Worm (Caenorhabditis elegans) whole organism, young adult: ENCODE data around the gene F13H10.3.

ENCODE experiments used
- B0019.2 ChIP-seq: fragments of 200-800 bp; sonication (Bioruptor generic); conservative IDR thresholded peaks from 2 replicates; pipeline ENCODE4 v1.3.6; 2022; ENCODE audit warnings: missing genetic modification reagents, missing genetic modification characterization, missing compliant biosample characterization
- B0261.1 ChIP-seq: sonication (generic microtip); optimal IDR thresholded peaks from 2 replicates; lab custom pipeline; 2016; ENCODE audit warnings: mild to moderate bottlenecking, missing genetic modification characterization, moderate library complexity, missing compliant biosample characterization
- B0336.3 ChIP-seq: fragments of 200-800 bp; sonication (Bioruptor generic); IDR thresholded peaks from 2 replicates; pipeline ENCODE4 v1.3.6; 2022; ENCODE audit warnings: missing genetic modification characterization, missing compliant biosample characterization
- F23B12.7 ChIP-seq: sonication (generic microtip); optimal IDR thresholded peaks from 2 replicates; lab custom pipeline; 2017; ENCODE audit warnings: missing genetic modification characterization, mild to moderate bottlenecking, missing compliant biosample characterization, antibody characterized with exemption, moderate library complexity; ENCODE audit not compliant: insufficient read depth
- F49E8.2 ChIP-seq: sonication (generic microtip); optimal IDR thresholded peaks from 3 replicates; lab custom pipeline; 2017; ENCODE audit warnings: missing genetic modification characterization, mild to moderate bottlenecking, missing compliant biosample characterization, antibody characterized with exemption, moderate library complexity; ENCODE audit not compliant: insufficient read depth
- F55B11.4 ChIP-seq: sonication (generic microtip); optimal IDR thresholded peaks from 2 replicates; lab custom pipeline; 2016; ENCODE audit warnings: missing compliant biosample characterization, missing genetic modification characterization, borderline replicate concordance; ENCODE audit not compliant: insufficient read depth
- K11D2.4 ChIP-seq: fragments of 200-800 bp; sonication (Bioruptor generic); IDR thresholded peaks from 2 replicates; pipeline ENCODE4 v1.3.6; 2022; ENCODE audit warnings: missing genetic modification reagents, missing genetic modification characterization, missing compliant biosample characterization
- aptf-3 ChIP-seq: fragments of 200-800 bp; sonication (Bioruptor generic); IDR thresholded peaks from 2 replicates; pipeline ENCODE4 v1.3.6; 2022; ENCODE audit warnings: missing genetic modification characterization, missing compliant biosample characterization
- atf-7 ChIP-seq: sonication (generic microtip); optimal IDR thresholded peaks from 2 replicates; lab custom pipeline; 2017; ENCODE audit warnings: mild to moderate bottlenecking, missing genetic modification characterization, missing compliant biosample characterization
- athp-1 ChIP-seq: sonication (generic microtip); optimal IDR thresholded peaks from 2 replicates; lab custom pipeline; 2017; ENCODE audit warnings: mild to moderate bottlenecking, missing genetic modification characterization, missing compliant biosample characterization
- attf-3 ChIP-seq: fragments of 200-800 bp; sonication (Bioruptor generic); conservative IDR thresholded peaks from 2 replicates; pipeline ENCODE4 v1.3.6; 2022; ENCODE audit warnings: missing genetic modification reagents, missing genetic modification characterization, missing compliant biosample characterization
- bed-1 ChIP-seq: fragments of 200-800 bp; sonication (Bioruptor generic); IDR thresholded peaks from 2 replicates; pipeline ENCODE4 v1.3.6; 2022; ENCODE audit warnings: missing genetic modification reagents, missing genetic modification characterization, missing compliant biosample characterization
- ccch-3 ChIP-seq: fragments of 200-800 bp; sonication (Bioruptor generic); optimal IDR thresholded peaks from 2 replicates; lab custom pipeline; 2018; ENCODE audit warnings: mild to moderate bottlenecking, missing genetic modification characterization, missing compliant biosample characterization
- cebp-1 ChIP-seq, 2 experiments: fragments of 200-800 bp in 1 of 2; sonication (Bioruptor generic) in 1 of 2; sonication (generic microtip) in 1 of 2; IDR thresholded peaks in 1 of 2; optimal IDR thresholded peaks in 1 of 2; 2 replicates each; pipeline versions ENCODE4 v1.3.6 to Lab custom; 2017 to 2022; ENCODE audit warnings: missing compliant biosample characterization in 2 of 2, missing genetic modification characterization in 2 of 2, mild to moderate bottlenecking in 1 of 2, missing genetic modification reagents in 1 of 2, moderate library complexity in 1 of 2
- cebp-2 ChIP-seq: fragments of 200-800 bp; sonication (Bioruptor generic); IDR thresholded peaks from 2 replicates; pipeline ENCODE4 v1.3.6; 2022; ENCODE audit warnings: missing genetic modification characterization, missing compliant biosample characterization
- ceh-100 ChIP-seq: fragments of 200-800 bp; sonication (Bioruptor generic); IDR thresholded peaks from 2 replicates; pipeline ENCODE4 v1.3.6; 2022; ENCODE audit warnings: missing genetic modification reagents, missing genetic modification characterization, missing compliant biosample characterization
- ceh-27 ChIP-seq: fragments of 200-800 bp; sonication (Bioruptor generic); optimal IDR thresholded peaks from 2 replicates; lab custom pipeline; 2018; ENCODE audit warnings: mild to moderate bottlenecking, missing genetic modification characterization, moderate library complexity, missing compliant biosample characterization
- ceh-40 ChIP-seq: fragments of 200-800 bp; sonication (Bioruptor generic); IDR thresholded peaks from 2 replicates; pipeline ENCODE4 v1.3.6; 2022; ENCODE audit warnings: missing genetic modification characterization, missing compliant biosample characterization
- ceh-58 ChIP-seq: fragments of 200-800 bp; sonication (Bioruptor generic); IDR thresholded peaks from 2 replicates; pipeline ENCODE4 v1.3.6; 2022; ENCODE audit warnings: missing genetic modification characterization, missing compliant biosample characterization
- ceh-79 ChIP-seq: sonication (generic microtip); optimal IDR thresholded peaks from 2 replicates; lab custom pipeline; 2017; ENCODE audit warnings: mild to moderate bottlenecking, missing genetic modification characterization, missing compliant biosample characterization
- ceh-91 ChIP-seq: fragments of 200-800 bp; sonication (Bioruptor generic); IDR thresholded peaks from 2 replicates; pipeline ENCODE4 v1.3.6; 2022; ENCODE audit warnings: missing genetic modification reagents, missing genetic modification characterization, missing compliant biosample characterization
- chd-7 ChIP-seq: sonication (generic microtip); optimal IDR thresholded peaks from 2 replicates; lab custom pipeline; 2016; ENCODE audit warnings: mild to moderate bottlenecking, missing genetic modification characterization, moderate library complexity, missing compliant biosample characterization
- die-1 ChIP-seq: sonication (generic microtip); optimal IDR thresholded peaks from 2 replicates; lab custom pipeline; 2016; ENCODE audit warnings: missing genotype, mild to moderate bottlenecking, missing genetic modification characterization, missing compliant biosample characterization
- dox-1 ChIP-seq: fragments of 200-800 bp; sonication (Bioruptor generic); IDR thresholded peaks from 2 replicates; pipeline ENCODE4 v1.3.6; 2022; ENCODE audit warnings: missing genetic modification reagents, missing genetic modification characterization, missing compliant biosample characterization
- egl-44 ChIP-seq: fragments of 200-800 bp; sonication (Bioruptor generic); IDR thresholded peaks from 2 replicates; pipeline ENCODE4 v1.3.6; 2022; ENCODE audit warnings: missing genetic modification reagents, missing genetic modification characterization, missing compliant biosample characterization
- ets-4 ChIP-seq: fragments of 200-800 bp; sonication (Bioruptor generic); optimal IDR thresholded peaks from 2 replicates; lab custom pipeline; 2018; ENCODE audit warnings: mild to moderate bottlenecking, missing genetic modification characterization, missing compliant biosample characterization
- hmg-20 ChIP-seq: fragments of 200-800 bp; sonication (Bioruptor generic); IDR thresholded peaks from 2 replicates; pipeline ENCODE4 v1.3.6; 2022; ENCODE audit warnings: missing genetic modification reagents, missing genetic modification characterization, missing compliant biosample characterization
- let-607 ChIP-seq, 2 experiments: fragments of 200-800 bp in 1 of 2; sonication (Bioruptor generic) in 1 of 2; sonication (generic microtip) in 1 of 2; optimal IDR thresholded peaks; 2 replicates each; lab custom pipeline; 2016 to 2018; ENCODE audit warnings: mild to moderate bottlenecking in 2 of 2, missing compliant biosample characterization in 2 of 2, missing genetic modification characterization in 2 of 2, moderate library complexity in 2 of 2, missing genotype in 1 of 2
- lin-35 ChIP-seq, 3 experiments: fragments of 150-350 bp in 2 of 3; sonication (generic microtip) in 1 of 3; optimal IDR thresholded peaks; 2 replicates each; lab custom pipeline; 2014 to 2018; ENCODE audit warnings: missing biosample characterization in 3 of 3, missing genetic modification characterization in 3 of 3, missing genetic modification reagents in 3 of 3
- lin-40 ChIP-seq: sonication (generic microtip); optimal IDR thresholded peaks from 2 replicates; lab custom pipeline; 2016; ENCODE audit warnings: missing genetic modification characterization, mild to moderate bottlenecking, missing compliant biosample characterization, missing genotype, missing genetic modification reagents
- lin-54 ChIP-seq: fragments of 200-800 bp; sonication (Bioruptor generic); optimal IDR thresholded peaks from 2 replicates; lab custom pipeline; 2018; ENCODE audit warnings: mild to moderate bottlenecking, missing genetic modification characterization, missing compliant biosample characterization
- madf-10 ChIP-seq: sonication (generic microtip); optimal IDR thresholded peaks from 2 replicates; lab custom pipeline; 2016; ENCODE audit warnings: mild to moderate bottlenecking, missing genetic modification characterization, missing compliant biosample characterization
- madf-3 ChIP-seq: fragments of 200-800 bp; sonication (Bioruptor generic); IDR thresholded peaks from 2 replicates; pipeline ENCODE4 v1.3.6; 2022; ENCODE audit warnings: missing genetic modification reagents, missing genetic modification characterization, missing compliant biosample characterization
- nhr-120 ChIP-seq: fragments of 200-800 bp; sonication (Bioruptor generic); IDR thresholded peaks from 2 replicates; pipeline ENCODE4 v1.3.6; 2022; ENCODE audit warnings: missing genetic modification characterization, missing compliant biosample characterization
- nhr-90 ChIP-seq: sonication (generic microtip); optimal IDR thresholded peaks from 2 replicates; lab custom pipeline; 2016; ENCODE audit warnings: missing genotype, mild to moderate bottlenecking, missing genetic modification characterization, missing compliant biosample characterization
- rec-8 ChIP-seq, 2 experiments: sonication (generic microtip); optimal IDR thresholded peaks; 2 replicates each; lab custom pipeline; 2016; ENCODE audit warnings: mild to moderate bottlenecking in 2 of 2, missing genetic modification characterization in 2 of 2, missing genetic modification reagents in 2 of 2, missing genotype in 2 of 2, missing biosample characterization in 1 of 2, missing compliant biosample characterization in 1 of 2, moderate library complexity in 1 of 2
- rpc-1 ChIP-seq, 2 experiments: fragments of 150-350 bp in 1 of 2; sonication (generic microtip) in 1 of 2; optimal IDR thresholded peaks; 2 replicates each; lab custom pipeline; 2014 to 2018; ENCODE audit warnings: missing biosample characterization in 1 of 2, missing genetic modification characterization in 1 of 2, missing genetic modification reagents in 1 of 2, missing genotype in 1 of 2
- snpc-1.1 ChIP-seq: sonication (generic microtip); optimal IDR thresholded peaks from 2 replicates; lab custom pipeline; 2017; ENCODE audit warnings: missing genetic modification characterization, mild to moderate bottlenecking, missing compliant biosample characterization, antibody characterized with exemption, moderate library complexity, missing genotype, missing genetic modification reagents; ENCODE audit not compliant: insufficient read depth
- snpc-4 ChIP-seq, 5 experiments: fragments of 150-350 bp in 1 of 5; sonication (generic microtip) in 4 of 5; optimal IDR thresholded peaks; 2 replicates each; lab custom pipeline; 2014 to 2018; ENCODE audit warnings: missing genetic modification characterization in 5 of 5, missing biosample characterization in 3 of 5, antibody characterized with exemption in 2 of 5, mild to moderate bottlenecking in 2 of 5, missing compliant biosample characterization in 2 of 5, missing genotype in 2 of 5, moderate library complexity in 2 of 5, missing genetic modification reagents in 1 of 5
- somi-1 ChIP-seq: fragments of 200-800 bp; sonication (Bioruptor generic); optimal IDR thresholded peaks from 2 replicates; lab custom pipeline; 2018; ENCODE audit warnings: mild to moderate bottlenecking, missing genetic modification characterization, missing compliant biosample characterization
- tlf-1 ChIP-seq: fragments of 200-800 bp; sonication (Bioruptor generic); optimal IDR thresholded peaks from 2 replicates; lab custom pipeline; 2018; ENCODE audit warnings: mild to moderate bottlenecking, missing genetic modification characterization, missing compliant biosample characterization
- ztf-22 ChIP-seq: fragments of 200-800 bp; sonication (Bioruptor generic); optimal IDR thresholded peaks from 2 replicates; lab custom pipeline; 2018; ENCODE audit warnings: mild to moderate bottlenecking, missing genetic modification characterization, moderate library complexity, missing compliant biosample characterization
- ztf-6 ChIP-seq: fragments of 200-800 bp; sonication (Bioruptor generic); IDR thresholded peaks from 2 replicates; pipeline ENCODE4 v1.3.6; 2022; ENCODE audit warnings: missing genetic modification reagents, missing genetic modification characterization, missing compliant biosample characterization

The F13H10.3 gene

DNA sequence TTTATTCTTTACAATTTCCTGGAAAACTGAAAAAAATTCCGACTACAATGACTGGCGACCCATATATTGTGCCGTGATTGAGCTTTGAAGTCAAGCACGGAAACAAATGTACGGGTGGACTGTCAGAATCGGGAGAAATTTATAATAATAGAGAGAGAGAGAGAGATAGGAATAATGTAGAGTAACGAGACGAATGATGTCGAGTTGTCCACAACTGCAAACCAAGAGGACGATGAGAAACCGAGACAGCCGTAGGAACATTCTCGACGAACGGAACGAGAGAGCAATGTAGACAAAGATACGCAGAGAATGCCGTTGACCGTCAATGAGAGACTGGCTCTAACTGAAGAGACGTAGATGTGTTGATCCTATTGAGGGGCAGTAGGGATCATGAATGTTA lies 11.8 kb upstream of the F13H10.3 start (continued):
- no peak for TF ChIP-seq snpc-4 (GFP tag; optimal IDR thresholded peaks at IDR 0.05; lab: Kevin White, UChicago)
- TF ChIP-seq snpc-4 (tag; optimal IDR thresholded peaks at IDR 0.05; lab: Kevin White, UChicago), result peak in 3 of 4 experiments; percentile 7 to 44 (median 33)
- TF ChIP-seq F55B11.4, result no peak
- peak; percentile 96 to 98 for TF ChIP-seq let-607 (tag; optimal IDR thresholded peaks at IDR 0.05; lab: Kevin White, UChicago)
- TF ChIP-seq rpc-1 (optimal IDR thresholded peaks at IDR 0.05; lab: Kevin White, UChicago), result peak; percentile 5
- TF ChIP-seq rpc-1 (tag; optimal IDR thresholded peaks at IDR 0.05; lab: Kevin White, UChicago), result no peak
- no peak for TF ChIP-seq ceh-58 (GFP tag; lab: Robert Waterston, UW)
- TF ChIP-seq cebp-1 (GFP tag; IDR thresholded peaks at IDR 0.05; lab: Robert Waterston, UW), result no peak
- peak; percentile 47 for TF ChIP-seq cebp-1 (tag; optimal IDR thresholded peaks at IDR 0.05; lab: Kevin White, UChicago)
- TF ChIP-seq nhr-90 (tag; lab: Kevin White, UChicago), result no peak
- TF ChIP-seq lin-40 (tag; lab: Kevin White, UChicago), result peak; percentile 65
- peak; percentile 42 for TF ChIP-seq tlf-1 (GFP tag; lab: Kevin White, UChicago)
- TF ChIP-seq snpc-1.1 (tag; lab: Kevin White, UChicago), result no peak
- TF ChIP-seq nhr-120 (GFP tag; lab: Robert Waterston, UW), result no peak
- no peak for TF ChIP-seq ztf-6
- TF ChIP-seq atf-7 (tag; lab: Kevin White, UChicago), result peak; percentile 53
- TF ChIP-seq cebp-2 (GFP tag; lab: Robert Waterston, UW), result no peak
- no peak for TF ChIP-seq aptf-3
- TF ChIP-seq B0336.3 (GFP tag; lab: Robert Waterston, UW), result 0 out of 2 replicates have a peak, but pooled peaks have one; percentile 30
- TF ChIP-seq ztf-22 (GFP tag; lab: Kevin White, UChicago), result peak; percentile 81
- peak; percentile 49; the same call in 1 of the 2 replicates for TF ChIP-seq dox-1 (GFP tag; lab: Robert Waterston, UW)
- TF ChIP-seq somi-1 (GFP tag; lab: Kevin White, UChicago), result no peak
- TF ChIP-seq madf-10 (tag; lab: Kevin White, UChicago), result peak; percentile 67
- no peak for TF ChIP-seq athp-1
- no peak for TF ChIP-seq hmg-20
- no peak for TF ChIP-seq bed-1 (GFP tag; lab: Robert Waterston, UW)
- TF ChIP-seq ceh-91 (GFP tag; lab: Robert Waterston, UW), result no peak
- no peak for TF ChIP-seq B0019.2 (GFP tag; lab: Robert Waterston, UW)
- TF ChIP-seq ceh-79 (tag; lab: Kevin White, UChicago), result no peak
- no peak for TF ChIP-seq ceh-40 (GFP tag; lab: Robert Waterston, UW)
- peak; percentile 41 for TF ChIP-seq ceh-27 (GFP tag; lab: Kevin White, UChicago)
- no peak for TF ChIP-seq die-1 (tag; lab: Kevin White, UChicago)
- no peak for TF ChIP-seq F23B12.7
- TF ChIP-seq rec-8 (tag; optimal IDR thresholded peaks at IDR 0.05; lab: Kevin White, UChicago), result no peak
- TF ChIP-seq B0261.1 (tag; lab: Kevin White, UChicago), result no peak
- peak; percentile 42 for TF ChIP-seq chd-7 (tag; lab: Kevin White, UChicago)
- TF ChIP-seq lin-54 (GFP tag; lab: Kevin White, UChicago), result peak; percentile 31
- TF ChIP-seq lin-35 (GFP tag; optimal IDR thresholded peaks at IDR 0.05; lab: Kevin White, UChicago), result peak in 1 of 3 experiments; percentile 29
- TF ChIP-seq madf-3 (GFP tag; lab: Robert Waterston, UW), result no peak
- no peak for TF ChIP-seq ccch-3 (GFP tag; lab: Kevin White, UChicago)
- no peak for TF ChIP-seq ets-4 (GFP tag; lab: Kevin White, UChicago)
- no peak for TF ChIP-seq F49E8.2 (tag; lab: Kevin White, UChicago)
- TF ChIP-seq egl-44, result no peak
- TF ChIP-seq ceh-100 (GFP tag; lab: Robert Waterston, UW), result no peak
- TF ChIP-seq K11D2.4 (GFP tag; lab: Robert Waterston, UW), result no peak
- TF ChIP-seq attf-3, result no peak
- TF ChIP-seq, all 124 proteins: peak for 31
